Worm (Caenorhabditis elegans) whole organism, L3 larva: ENCODE results near the gene F54B3.4.

Experiments used
- ceh-82 ChIP-seq: fragments of 150-350 bp; optimal IDR thresholded peaks from 2 replicates; lab custom pipeline; 2014; ENCODE audit warnings: missing biosample characterization, missing genetic modification characterization
- ceh-9 ChIP-seq: sonication (generic microtip); optimal IDR thresholded peaks from 2 replicates; lab custom pipeline; 2018; ENCODE audit warnings: missing biosample characterization, missing genetic modification characterization
- lin-15B ChIP-seq: fragments of 150-350 bp; optimal IDR thresholded peaks from 2 replicates; lab custom pipeline; 2014; ENCODE audit warnings: missing biosample characterization, missing genetic modification characterization
- lin-39 ChIP-seq: fragments of 150-350 bp; optimal IDR thresholded peaks from 2 replicates; lab custom pipeline; 2018; ENCODE audit warnings: missing biosample characterization, missing genetic modification reagents, missing genetic modification characterization
- nfya-1 ChIP-seq: sonication (generic microtip); optimal IDR thresholded peaks from 2 replicates; lab custom pipeline; 2017; ENCODE audit warnings: missing genetic modification characterization, mild to moderate bottlenecking, missing compliant biosample characterization, antibody characterized with exemption, moderate library complexity; ENCODE audit not compliant: insufficient read depth
- nhr-77 ChIP-seq: fragments of 150-350 bp; optimal IDR thresholded peaks from 2 replicates; lab custom pipeline; 2014; ENCODE audit warnings: missing biosample characterization, missing genetic modification characterization
- pqm-1 ChIP-seq: fragments of 150-350 bp; optimal IDR thresholded peaks from 2 replicates; lab custom pipeline; 2017; ENCODE audit warnings: missing biosample characterization, missing genetic modification characterization, inconsistent platforms
- skn-1 ChIP-seq: fragments of 150-350 bp; optimal IDR thresholded peaks from 2 replicates; lab custom pipeline; 2014; ENCODE audit warnings: missing biosample characterization, missing genetic modification characterization
- unc-62 ChIP-seq: fragments of 150-350 bp; sonication (generic microtip); optimal IDR thresholded peaks from 4 replicates; lab custom pipeline; 2014; ENCODE audit warnings: missing biosample characterization, missing genetic modification reagents, missing genetic modification characterization

DNA sequence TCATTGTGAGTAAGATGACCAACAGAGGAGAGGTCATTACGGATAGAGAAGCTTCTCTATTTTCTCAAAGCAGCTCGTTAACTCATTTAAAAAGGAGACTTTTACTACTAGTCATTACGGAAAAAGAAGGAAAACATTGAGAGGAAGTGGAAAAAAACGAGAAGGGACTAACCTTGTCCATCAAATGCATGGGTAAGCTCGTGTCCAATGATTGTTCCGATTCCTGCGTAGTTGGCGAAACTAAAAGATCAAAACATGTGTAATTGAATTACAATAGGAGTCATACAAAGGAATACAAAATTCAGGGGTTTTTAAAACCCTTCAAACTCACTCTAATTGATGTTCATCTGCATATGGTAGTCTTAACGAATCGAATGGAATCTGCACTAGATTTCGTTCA lies 14.0 kb upstream of the F54B3.4 start:
- no peak for TF ChIP-seq ceh-82 (tag; lab: Kevin White, UChicago)
- TF ChIP-seq pqm-1 = no peak
- TF ChIP-seq lin-39 (tag; lab: Kevin White, UChicago) = no peak
- no peak for TF ChIP-seq nhr-77 (tag; lab: Kevin White, UChicago)
- TF ChIP-seq skn-1 (tag; lab: Kevin White, UChicago) = no peak
- no peak for TF ChIP-seq unc-62 (GFP tag; lab: Kevin White, UChicago)
- TF ChIP-seq nfya-1 = no peak
- TF ChIP-seq ceh-9 (tag; lab: Kevin White, UChicago) = no peak
- no peak for TF ChIP-seq lin-15B (tag; lab: Kevin White, UChicago)
